Worm (Caenorhabditis elegans) whole organism, L3 larva: Measurements from ENCODE around the gene F23B2.7.

ENCODE experiments used
- egl-27 ChIP-seq: sonication (generic microtip); optimal IDR thresholded peaks from 4 replicates; lab custom pipeline; 2017; ENCODE audit warnings: missing biosample characterization, missing genetic modification reagents, missing genetic modification characterization
- snpc-4 ChIP-seq: fragments of 150-350 bp; optimal IDR thresholded peaks from 2 replicates; lab custom pipeline; 2014; ENCODE audit warnings: missing biosample characterization, missing genetic modification characterization

DNA sequence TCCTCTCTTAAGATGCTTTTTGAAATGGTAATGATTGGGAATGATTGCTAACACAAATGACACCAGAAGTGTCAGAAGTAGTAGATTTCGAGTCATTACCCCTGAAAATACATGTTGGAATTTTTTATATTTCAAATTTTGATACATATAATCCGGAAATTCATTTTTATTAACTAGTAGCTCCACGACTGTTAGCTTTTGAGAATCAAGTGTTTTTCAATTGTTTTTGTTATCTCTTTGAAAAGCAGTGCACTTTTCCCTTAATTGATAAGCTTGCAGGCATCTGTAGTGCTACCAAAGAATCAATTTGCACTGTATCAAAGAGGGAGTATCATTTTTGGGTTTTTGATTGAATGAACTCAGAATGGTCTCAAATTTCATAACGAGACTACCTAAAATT, 14.8 kb downstream of the F23B2.7 start, which contains the start of gene pcp-2:
- no peak for TF ChIP-seq egl-27 (tag; lab: Kevin White, UChicago)
- TF ChIP-seq snpc-4 (tag; lab: Kevin White, UChicago), result no peak
